Worm (Caenorhabditis elegans): ENCODE results near the gene sru-18.

The sru-18 gene

ce11 chrIV:12501956-12502355 is at the start of gene sru-18:
Gene sru-18 (plus strand): TSS chrIV:12502256.
- no peak for TF ChIP-seq ceh-36 (tag; optimal IDR thresholded peaks at IDR 0.05)
- TF ChIP-seq tbx-37 (GFP tag; conservative IDR thresholded peaks at IDR 0.05): no peak
- no peak for TF ChIP-seq hnd-1 (tag; optimal IDR thresholded peaks at IDR 0.05)
- no peak for TF ChIP-seq B0310.2 (tag; optimal IDR thresholded peaks at IDR 0.05)
- no peak for TF ChIP-seq ets-7 (tag; optimal IDR thresholded peaks at IDR 0.05)
- no peak for TF ChIP-seq hmg-4 (GFP tag; optimal IDR thresholded peaks at IDR 0.05)
- no peak for TF ChIP-seq pes-1 (GFP tag; IDR thresholded peaks at IDR 0.05)
- TF ChIP-seq scrt-1 (GFP tag; IDR thresholded peaks at IDR 0.05): no peak
- no peak for TF ChIP-seq sea-1 (GFP tag; conservative IDR thresholded peaks at IDR 0.05)
- TF ChIP-seq F13C5.2 (tag; optimal IDR thresholded peaks at IDR 0.05): no peak
- TF ChIP-seq tra-4 (tag; optimal IDR thresholded peaks at IDR 0.05): no peak
- TF ChIP-seq ceh-13 (GFP tag; optimal IDR thresholded peaks at IDR 0.05): no peak
- no peak for TF ChIP-seq tbx-11 (GFP tag; IDR thresholded peaks at IDR 0.05)
- TF ChIP-seq flt-1 (GFP tag; IDR thresholded peaks at IDR 0.05): no peak
- no peak for TF ChIP-seq ama-1 (optimal IDR thresholded peaks at IDR 0.05)

ce11 chrIV:12454115-12454514 is 47.9 kb upstream of the sru-18 start, which contains the start of gene spe-44:
Gene spe-44 (minus strand): TSS chrIV:12454215.
- TF ChIP-seq F13C5.2 (tag; optimal IDR thresholded peaks at IDR 0.05) (no peak), pes-1 (GFP tag; IDR thresholded peaks at IDR 0.05) (no peak), tbx-37 (GFP tag; conservative IDR thresholded peaks at IDR 0.05) (no peak), ceh-36 (tag; optimal IDR thresholded peaks at IDR 0.05) (no peak), ets-7 (tag; optimal IDR thresholded peaks at IDR 0.05) (no peak), B0310.2 (tag; optimal IDR thresholded peaks at IDR 0.05) (no peak), hmbx-1 (tag; optimal IDR thresholded peaks at IDR 0.05) (no peak)

- TF ChIP-seq ceh-36 (tag; optimal IDR thresholded peaks at IDR 0.05) (no peak), B0310.2 (tag; optimal IDR thresholded peaks at IDR 0.05) (no peak), tbx-37 (GFP tag; conservative IDR thresholded peaks at IDR 0.05) (no peak), F13C5.2 (tag; optimal IDR thresholded peaks at IDR 0.05) (no peak), hmbx-1 (tag; optimal IDR thresholded peaks at IDR 0.05) (no peak), ceh-13 (GFP tag; optimal IDR thresholded peaks at IDR 0.05) (no peak), flt-1 (GFP tag; IDR thresholded peaks at IDR 0.05) (no peak), aly-1 (tag; optimal IDR thresholded peaks at IDR 0.05) (no peak), tbx-11 (GFP tag; IDR thresholded peaks at IDR 0.05) (no peak), hmg-4 (GFP tag; optimal IDR thresholded peaks at IDR 0.05) (no peak), ama-1 (optimal IDR thresholded peaks at IDR 0.05) (no peak), sea-1 (GFP tag; conservative IDR thresholded peaks at IDR 0.05) (no peak)
Observed at ce11 chrIV:12454750-12455149, 47.3 kb upstream of the sru-18 start, which contains the start of gene smz-1. Gene smz-1 (plus strand): TSS chrIV:12455050.

- TF ChIP-seq hnd-1 (tag; optimal IDR thresholded peaks at IDR 0.05) (no peak), tra-4 (tag; optimal IDR thresholded peaks at IDR 0.05) (no peak), sea-1 (GFP tag; conservative IDR thresholded peaks at IDR 0.05) (no peak), tbx-37 (GFP tag; conservative IDR thresholded peaks at IDR 0.05) (no peak), B0310.2 (tag; optimal IDR thresholded peaks at IDR 0.05) (no peak), ama-1 (optimal IDR thresholded peaks at IDR 0.05) (no peak), hmg-4 (GFP tag; optimal IDR thresholded peaks at IDR 0.05) (no peak), hmbx-1 (tag; optimal IDR thresholded peaks at IDR 0.05) (no peak)
Observed at ce11 chrIV:12456613-12457012, 45.4 kb upstream of the sru-18 start, which contains the start of gene C25G4.7. Gene C25G4.7 (plus strand): TSS chrIV:12456913.

ce11 chrIV:12463370-12463769 is 38.7 kb upstream of the sru-18 start, which contains the start of gene C25G4.8:
Gene C25G4.8 (minus strand): TSS chrIV:12463470.
- no peak for TF ChIP-seq ets-7 (tag; optimal IDR thresholded peaks at IDR 0.05)

- TF ChIP-seq flt-1 (GFP tag; IDR thresholded peaks at IDR 0.05): no peak
- TF ChIP-seq hmg-4 (GFP tag; optimal IDR thresholded peaks at IDR 0.05): no peak
- TF ChIP-seq aly-1 (tag; optimal IDR thresholded peaks at IDR 0.05): no peak
- no peak for TF ChIP-seq hmbx-1 (tag; optimal IDR thresholded peaks at IDR 0.05)
- no peak for TF ChIP-seq tbx-11 (GFP tag; IDR thresholded peaks at IDR 0.05)
- no peak for TF ChIP-seq tra-4 (tag; optimal IDR thresholded peaks at IDR 0.05)
- TF ChIP-seq tbx-37 (GFP tag; conservative IDR thresholded peaks at IDR 0.05): no peak
- no peak for TF ChIP-seq ets-7 (tag; optimal IDR thresholded peaks at IDR 0.05)
- no peak for TF ChIP-seq pes-1 (GFP tag; IDR thresholded peaks at IDR 0.05)
- no peak for TF ChIP-seq hnd-1 (tag; optimal IDR thresholded peaks at IDR 0.05)
- TF ChIP-seq F13C5.2 (tag; optimal IDR thresholded peaks at IDR 0.05): no peak
- no peak for TF ChIP-seq ceh-36 (tag; optimal IDR thresholded peaks at IDR 0.05)
- TF ChIP-seq B0310.2 (tag; optimal IDR thresholded peaks at IDR 0.05): no peak
- TF ChIP-seq ama-1 (optimal IDR thresholded peaks at IDR 0.05): no peak
- TF ChIP-seq scrt-1 (GFP tag; IDR thresholded peaks at IDR 0.05): no peak
- no peak for TF ChIP-seq ceh-13 (GFP tag; optimal IDR thresholded peaks at IDR 0.05)
- no peak for TF ChIP-seq sea-1 (GFP tag; conservative IDR thresholded peaks at IDR 0.05)
Observed at ce11 chrIV:12464822-12465221, 37.2 kb upstream of the sru-18 start.

ce11 chrIV:12467761-12468160 is 34.3 kb upstream of the sru-18 start:
- TF ChIP-seq B0310.2 (tag; optimal IDR thresholded peaks at IDR 0.05): no peak
- TF ChIP-seq tra-4 (tag; optimal IDR thresholded peaks at IDR 0.05): no peak
- no peak for TF ChIP-seq tbx-11 (GFP tag; IDR thresholded peaks at IDR 0.05)
- no peak for TF ChIP-seq aly-1 (tag; optimal IDR thresholded peaks at IDR 0.05)
- no peak for TF ChIP-seq ets-7 (tag; optimal IDR thresholded peaks at IDR 0.05)
- no peak for TF ChIP-seq hmg-4 (GFP tag; optimal IDR thresholded peaks at IDR 0.05)
- TF ChIP-seq ama-1 (optimal IDR thresholded peaks at IDR 0.05): no peak
- no peak for TF ChIP-seq ceh-36 (tag; optimal IDR thresholded peaks at IDR 0.05)
- TF ChIP-seq flt-1 (GFP tag; IDR thresholded peaks at IDR 0.05): no peak
- TF ChIP-seq F13C5.2 (tag; optimal IDR thresholded peaks at IDR 0.05): no peak
- no peak for TF ChIP-seq hmbx-1 (tag; optimal IDR thresholded peaks at IDR 0.05)
- no peak for TF ChIP-seq sea-1 (GFP tag; conservative IDR thresholded peaks at IDR 0.05)
- no peak for TF ChIP-seq ceh-13 (GFP tag; optimal IDR thresholded peaks at IDR 0.05)

ce11 chrIV:12468359-12468758 is 33.7 kb upstream of the sru-18 start, which contains the start of gene igdb-2:
Gene igdb-2 (plus strand): TSS chrIV:12468659.
- TF ChIP-seq ama-1 (optimal IDR thresholded peaks at IDR 0.05) (no peak), ceh-36 (tag; optimal IDR thresholded peaks at IDR 0.05) (no peak), hmg-4 (GFP tag; optimal IDR thresholded peaks at IDR 0.05) (no peak), tbx-37 (GFP tag; conservative IDR thresholded peaks at IDR 0.05) (no peak), flt-1 (GFP tag; IDR thresholded peaks at IDR 0.05) (no peak), hnd-1 (tag; optimal IDR thresholded peaks at IDR 0.05) (no peak), ets-7 (tag; optimal IDR thresholded peaks at IDR 0.05) (no peak), scrt-1 (GFP tag; IDR thresholded peaks at IDR 0.05) (no peak), pes-1 (GFP tag; IDR thresholded peaks at IDR 0.05) (no peak)

Measured in whole organism, early embryonic.